Fruit fly (Drosophila melanogaster): ENCODE measurements around the gene Sec61gamma.
A peak's percentile ranks its signal among the peaks of the same experiment; 100 is the strongest.

Gene Sec61gamma

dm6 chrX:19683040-19683875, 40.1 kb downstream of the Sec61gamma start, which contains the start of the genes dome and Ubqn (continued):
- TF ChIP-seq Stat92E (GFP tag; optimal IDR thresholded peaks at IDR 0.05) (peak in 2 of 3 experiments; percentile 41 to 100), Mad (GFP tag; optimal IDR thresholded peaks at IDR 0.05) (no peak), Lpt (GFP tag; optimal IDR thresholded peaks at IDR 0.05) (no peak), CG10267 (tag; optimal IDR thresholded peaks at IDR 0.05) (peak; percentile 58), Doc2 (GFP tag; IDR thresholded peaks at IDR 0.05) (no peak), crp (GFP tag; optimal IDR thresholded peaks at IDR 0.05) (no peak), CG2129 (GFP tag; IDR thresholded peaks at IDR 0.05; ENCODE audit: partially characterized antibody) (peak; percentile 56; the same call in 1 of the 2 replicates), pnt (GFP tag; optimal IDR thresholded peaks at IDR 0.05) (no peak), CG13424 (tag; optimal IDR thresholded peaks at IDR 0.05) (peak; percentile 3), zen (tag; optimal IDR thresholded peaks at IDR 0.05) (peak; percentile 15), nmo (GFP tag; optimal IDR thresholded peaks at IDR 0.05) (peak; percentile 74), CrebB (tag; optimal IDR thresholded peaks at IDR 0.05) (no peak), chinmo (GFP tag; IDR thresholded peaks at IDR 0.05; ENCODE audit: partially characterized antibody) (peak; percentile 85), CG11398 (GFP tag; optimal IDR thresholded peaks at IDR 0.05) (no peak), CG5180 (GFP tag; optimal IDR thresholded peaks at IDR 0.05) (peak; percentile 23), CG3163 (GFP tag; optimal IDR thresholded peaks at IDR 0.05) (peak; percentile 60), nom (GFP tag; optimal IDR thresholded peaks at IDR 0.05) (peak; percentile 77), Nf-YB (GFP tag; optimal IDR thresholded peaks at IDR 0.05) (peak; percentile 4), CG30020 (tag; optimal IDR thresholded peaks at IDR 0.05) (peak; percentile 63), CG2199 (GFP tag; IDR thresholded peaks at IDR 0.05) (no peak), lbe (GFP tag; optimal IDR thresholded peaks at IDR 0.05) (peak; percentile 20), CG9876 (GFP tag; optimal IDR thresholded peaks at IDR 0.05) (no peak), CG10147 (GFP tag; optimal IDR thresholded peaks at IDR 0.05) (no peak), CG9609 (GFP tag; optimal IDR thresholded peaks at IDR 0.05) (peak; percentile 28), CG16863 (GFP tag; optimal IDR thresholded peaks at IDR 0.05) (peak; percentile 46), run (tag; optimal IDR thresholded peaks at IDR 0.05) (no peak), CG9727 (GFP tag; optimal IDR thresholded peaks at IDR 0.05) (peak; percentile 22), TFAM (GFP tag; optimal IDR thresholded peaks at IDR 0.05) (no peak), Dip3 (GFP tag; optimal IDR thresholded peaks at IDR 0.05) (peak; percentile 36), CG8388 (GFP tag; optimal IDR thresholded peaks at IDR 0.05) (no peak), CG14050 (GFP tag; IDR thresholded peaks at IDR 0.05) (no peak), fd64A (GFP tag; optimal IDR thresholded peaks at IDR 0.05) (no peak), MTF-1 (GFP tag; optimal IDR thresholded peaks at IDR 0.05; ENCODE audit: borderline replicate concordance) (no peak), grau (tag; optimal IDR thresholded peaks at IDR 0.05) (peak; percentile 1), sima (GFP tag; optimal IDR thresholded peaks at IDR 0.05) (no peak), gce (GFP tag; IDR thresholded peaks at IDR 0.05) (0 out of 3 replicates have a peak, but pooled peaks have one; percentile 9), pzg (GFP tag; optimal IDR thresholded peaks at IDR 0.05) (peak; percentile 94), kah (GFP tag; optimal IDR thresholded peaks at IDR 0.05) (peak; percentile 33), CG6272 (GFP tag; IDR thresholded peaks at IDR 0.05) (0 out of 2 replicates have a peak, but pooled peaks have one; percentile 14), kni (GFP tag; optimal IDR thresholded peaks at IDR 0.05) (peak; percentile 34), wek (GFP tag; optimal IDR thresholded peaks at IDR 0.05) (peak; percentile 2), CG16813 (GFP tag; IDR thresholded peaks at IDR 0.05; ENCODE audit: partially characterized antibody) (peak; percentile 95), CG15696 (tag; optimal IDR thresholded peaks at IDR 0.05) (no peak), YL-1 (GFP tag; optimal IDR thresholded peaks at IDR 0.05) (peak; percentile 61), Scr (GFP tag; IDR thresholded peaks at IDR 0.05; ENCODE audit: partially characterized antibody) (peak; percentile 95), HmgZ (tag; optimal IDR thresholded peaks at IDR 0.05) (peak; percentile 10), so (GFP tag; IDR thresholded peaks at IDR 0.05) (no peak)

Measured in whole organism, embryonic.